Worm (Caenorhabditis elegans) whole organism, L4 larva: Measurements from ENCODE around the gene tes-1.
A peak's percentile ranks its signal among the peaks of the same experiment; 100 is the strongest.

Experiments
- D1046.2 ChIP-seq: fragments of 200-800 bp; sonication (Bioruptor generic); IDR thresholded peaks from 2 replicates; pipeline ENCODE4 v1.3.6; 2022; ENCODE audit warnings: missing genetic modification characterization, missing compliant biosample characterization
- F26F4.8 ChIP-seq: fragments of 200-800 bp; sonication (Bioruptor generic); conservative IDR thresholded peaks from 2 replicates; pipeline ENCODE4 v1.3.6; 2022; ENCODE audit warnings: missing genetic modification characterization, missing compliant biosample characterization
- F37D6.2 ChIP-seq: sonication (generic microtip); optimal IDR thresholded peaks from 2 replicates; lab custom pipeline; 2016; ENCODE audit warnings: mild to moderate bottlenecking, missing genetic modification characterization, missing compliant biosample characterization
- F49E8.2 ChIP-seq: sonication (generic microtip); optimal IDR thresholded peaks from 2 replicates; lab custom pipeline; 2016; ENCODE audit warnings: missing compliant biosample characterization, mild to moderate bottlenecking, missing genetic modification characterization, borderline replicate concordance
- R02D3.7 ChIP-seq: fragments of 150-350 bp; sonication (generic microtip); optimal IDR thresholded peaks from 3 replicates; lab custom pipeline; 2014; ENCODE audit warnings: missing biosample characterization, missing genetic modification characterization
- T26A8.4 ChIP-seq: fragments of 200-800 bp; sonication (Bioruptor generic); IDR thresholded peaks from 2 replicates; pipeline ENCODE4 v1.3.6; 2022; ENCODE audit warnings: missing genetic modification characterization, missing compliant biosample characterization
- Y75B8A.6 ChIP-seq: fragments of 200-800 bp; sonication (Bioruptor generic); IDR thresholded peaks from 2 replicates; pipeline ENCODE4 v1.3.6; 2022; ENCODE audit warnings: missing genetic modification reagents, missing genetic modification characterization, missing compliant biosample characterization
- ZK546.5 ChIP-seq, 2 experiments: sonication (generic microtip); optimal IDR thresholded peaks; 2 replicates each; lab custom pipeline; 2017; ENCODE audit warnings: missing biosample characterization in 2 of 2, missing genetic modification characterization in 2 of 2
- arid-1 ChIP-seq: fragments of 200-800 bp; sonication (Bioruptor generic); conservative IDR thresholded peaks from 2 replicates; pipeline ENCODE4 v1.3.6; 2022; ENCODE audit warnings: missing genetic modification reagents, missing genetic modification characterization, missing compliant biosample characterization
- ceh-20 ChIP-seq: fragments of 200-800 bp; sonication (Bioruptor generic); IDR thresholded peaks from 2 replicates; pipeline ENCODE4 v1.3.6; 2022; ENCODE audit warnings: missing genetic modification reagents, missing genetic modification characterization, missing compliant biosample characterization
- ceh-62 ChIP-seq: sonication (generic microtip); optimal IDR thresholded peaks from 2 replicates; lab custom pipeline; 2017; ENCODE audit warnings: missing biosample characterization, missing genetic modification characterization
- ceh-82 ChIP-seq: sonication (generic microtip); optimal IDR thresholded peaks from 2 replicates; lab custom pipeline; 2017; ENCODE audit warnings: missing biosample characterization, missing genetic modification characterization
- daf-12 ChIP-seq: fragments of 150-350 bp; optimal IDR thresholded peaks from 2 replicates; lab custom pipeline; 2014; ENCODE audit warnings: missing biosample characterization, missing genetic modification reagents, missing genetic modification characterization
- dmd-6 ChIP-seq: fragments of 200-800 bp; sonication (Bioruptor generic); IDR thresholded peaks from 2 replicates; pipeline ENCODE4 v1.3.6; 2022; ENCODE audit warnings: missing genetic modification reagents, missing genetic modification characterization, missing compliant biosample characterization
- dmd-8 ChIP-seq: fragments of 200-800 bp; sonication (Bioruptor generic); IDR thresholded peaks from 2 replicates; pipeline ENCODE4 v1.3.6; 2022; ENCODE audit warnings: missing genetic modification characterization, missing compliant biosample characterization
- dpl-1 ChIP-seq: fragments of 150-350 bp; optimal IDR thresholded peaks from 2 replicates; lab custom pipeline; 2014; ENCODE audit warnings: missing biosample characterization, missing genetic modification reagents, missing genetic modification characterization
- dve-1 ChIP-seq: sonication (generic microtip); optimal IDR thresholded peaks from 2 replicates; lab custom pipeline; 2017; ENCODE audit warnings: antibody characterized with exemption, mild to moderate bottlenecking, missing genetic modification characterization, missing compliant biosample characterization; ENCODE audit not compliant: insufficient read depth
- gei-8 ChIP-seq: fragments of 200-800 bp; sonication (Bioruptor generic); optimal IDR thresholded peaks from 2 replicates; lab custom pipeline; 2018; ENCODE audit warnings: mild to moderate bottlenecking, missing genetic modification characterization, missing compliant biosample characterization
- hlh-30 ChIP-seq: sonication (generic microtip); optimal IDR thresholded peaks from 2 replicates; lab custom pipeline; 2017; ENCODE audit warnings: antibody characterized with exemption, mild to moderate bottlenecking, missing genetic modification characterization, missing compliant biosample characterization; ENCODE audit not compliant: insufficient read depth
- lim-7 ChIP-seq: fragments of 200-800 bp; sonication (Bioruptor generic); IDR thresholded peaks from 2 replicates; pipeline ENCODE4 v1.3.6; 2022; ENCODE audit warnings: missing genetic modification characterization, missing compliant biosample characterization
- lin-1 ChIP-seq: fragments of 200-800 bp; sonication (Bioruptor generic); IDR thresholded peaks from 2 replicates; pipeline ENCODE4 v1.3.6; 2022; ENCODE audit warnings: missing genetic modification reagents, missing genetic modification characterization, missing compliant biosample characterization
- lin-15B ChIP-seq: fragments of 150-350 bp; sonication (generic microtip); optimal IDR thresholded peaks from 3 replicates; lab custom pipeline; 2014; ENCODE audit warnings: missing biosample characterization, missing genetic modification characterization
- lin-29 ChIP-seq: fragments of 200-800 bp; sonication (Bioruptor generic); IDR thresholded peaks from 2 replicates; pipeline ENCODE4 v1.3.6; 2022; ENCODE audit warnings: missing genetic modification reagents, missing genetic modification characterization, missing compliant biosample characterization
- lir-3 ChIP-seq: sonication (generic microtip); optimal IDR thresholded peaks from 2 replicates; lab custom pipeline; 2016; ENCODE audit warnings: mild to moderate bottlenecking, missing genetic modification characterization, missing compliant biosample characterization
- madf-9 ChIP-seq: fragments of 200-800 bp; sonication (Bioruptor generic); conservative IDR thresholded peaks from 2 replicates; pipeline ENCODE4 v1.3.6; 2022; ENCODE audit warnings: missing genetic modification reagents, missing genetic modification characterization, missing compliant biosample characterization
- mxl-3 ChIP-seq: fragments of 200-800 bp; sonication (Bioruptor generic); optimal IDR thresholded peaks from 2 replicates; lab custom pipeline; 2018; ENCODE audit warnings: mild to moderate bottlenecking, missing genetic modification characterization, missing compliant biosample characterization
- nhr-102 ChIP-seq: sonication (generic microtip); optimal IDR thresholded peaks from 2 replicates; lab custom pipeline; 2016; ENCODE audit warnings: mild to moderate bottlenecking, missing genetic modification characterization, moderate library complexity, missing compliant biosample characterization
- nhr-237 ChIP-seq: sonication (generic microtip); optimal IDR thresholded peaks from 2 replicates; lab custom pipeline; 2017; ENCODE audit warnings: missing biosample characterization, missing genetic modification characterization
- nhr-28 ChIP-seq: fragments of 150-350 bp; optimal IDR thresholded peaks from 2 replicates; lab custom pipeline; 2014; ENCODE audit warnings: missing biosample characterization, missing genetic modification characterization
- nhr-42 ChIP-seq: fragments of 200-800 bp; sonication (Bioruptor generic); IDR thresholded peaks from 2 replicates; pipeline ENCODE4 v1.3.6; 2022; ENCODE audit warnings: missing genetic modification characterization, missing compliant biosample characterization
- nhr-6 ChIP-seq: fragments of 150-350 bp; optimal IDR thresholded peaks from 2 replicates; lab custom pipeline; 2014; ENCODE audit warnings: missing biosample characterization, missing genetic modification characterization
- nhr-76 ChIP-seq: fragments of 150-350 bp; optimal IDR thresholded peaks from 2 replicates; lab custom pipeline; 2014; ENCODE audit warnings: missing biosample characterization, missing genetic modification characterization
- nhr-77 ChIP-seq: fragments of 150-350 bp; optimal IDR thresholded peaks from 2 replicates; lab custom pipeline; 2014; ENCODE audit warnings: missing biosample characterization, missing genetic modification characterization
- php-3 ChIP-seq: fragments of 200-800 bp; sonication (Bioruptor generic); IDR thresholded peaks from 2 replicates; pipeline ENCODE4 v1.3.6; 2022; ENCODE audit warnings: missing genetic modification reagents, missing genetic modification characterization, missing compliant biosample characterization
- pqm-1 ChIP-seq: sonication (generic microtip); optimal IDR thresholded peaks from 2 replicates; lab custom pipeline; 2017; ENCODE audit warnings: missing biosample characterization, missing genetic modification characterization
- snpc-1.2 ChIP-seq: fragments of 200-800 bp; sonication (Bioruptor generic); IDR thresholded peaks from 2 replicates; pipeline ENCODE4 v1.3.6; 2022; ENCODE audit warnings: missing genetic modification reagents, missing genetic modification characterization, missing compliant biosample characterization
- spr-1 ChIP-seq: sonication (generic microtip); optimal IDR thresholded peaks from 2 replicates; lab custom pipeline; 2016; ENCODE audit warnings: mild to moderate bottlenecking, missing genetic modification characterization, missing compliant biosample characterization
- unc-62 ChIP-seq, 3 experiments: fragments of 150-350 bp in 1 of 3; sonication (generic microtip); optimal IDR thresholded peaks in 2 of 3; peaks in 1 of 3; 1 replicate in 1 of 3; 2 replicates in 2 of 3; lab custom pipeline; 2014 to 2017; ENCODE audit warnings: missing biosample characterization in 3 of 3, missing genetic modification characterization in 3 of 3, missing genetic modification reagents in 3 of 3, missing genotype in 1 of 3
- zip-2 ChIP-seq: fragments of 150-350 bp; optimal IDR thresholded peaks from 2 replicates; lab custom pipeline; 2014; ENCODE audit warnings: missing biosample characterization, missing genetic modification characterization
- ztf-7 ChIP-seq: fragments of 150-350 bp; optimal IDR thresholded peaks from 2 replicates; lab custom pipeline; 2014; ENCODE audit warnings: missing biosample characterization, missing genetic modification characterization

tes-1 gene

ce11 chrIV:7497205-7497604, 46.0 kb upstream of the tes-1 start (continued):
- TF ChIP-seq F26F4.8 (GFP tag; lab: Robert Waterston, UW) (no peak), ceh-62 (tag; lab: Kevin White, UChicago) (no peak), R02D3.7 (no peak), gei-8 (no peak), lin-29 (no peak), daf-12 (tag; lab: Kevin White, UChicago) (no peak), ztf-7 (tag; lab: Kevin White, UChicago) (no peak), lin-1 (GFP tag; lab: Robert Waterston, UW) (no peak), mxl-3 (GFP tag; lab: Kevin White, UChicago) (peak; percentile 56), hlh-30 (tag; lab: Kevin White, UChicago) (peak; percentile 10), nhr-102 (tag; lab: Kevin White, UChicago) (no peak), snpc-1.2 (GFP tag; lab: Robert Waterston, UW) (no peak), F37D6.2 (tag; lab: Kevin White, UChicago) (no peak), zip-2 (tag; lab: Kevin White, UChicago) (no peak), nhr-42 (GFP tag; lab: Robert Waterston, UW) (no peak), D1046.2 (GFP tag; lab: Robert Waterston, UW) (no peak), unc-62 (GFP tag; optimal IDR thresholded peaks at IDR 0.05 in 1 of 2; lab: Kevin White, UChicago) (peak in 1 of 2 experiments; percentile 6), unc-62 (tag; optimal IDR thresholded peaks at IDR 0.05; lab: Kevin White, UChicago) (no peak), lim-7 (GFP tag; lab: Robert Waterston, UW) (no peak), ceh-20 (GFP tag; lab: Robert Waterston, UW) (no peak), php-3 (0 out of 2 replicates have a peak, but pooled peaks have one; percentile 38), madf-9 (no peak), nhr-77 (tag; lab: Kevin White, UChicago) (peak; percentile 41), dve-1 (tag; lab: Kevin White, UChicago) (no peak), nhr-6 (tag; lab: Kevin White, UChicago) (no peak), nhr-76 (tag; lab: Kevin White, UChicago) (no peak), spr-1 (no peak), dmd-8 (no peak), nhr-28 (tag; lab: Kevin White, UChicago) (peak; percentile 83), Y75B8A.6 (no peak), nhr-237 (no peak), dmd-6 (GFP tag; lab: Robert Waterston, UW) (peak; percentile 83)

ce11 chrIV:7491464-7491863, 40.2 kb upstream of the tes-1 start, which contains the start of gene F55G1.1:
Gene F55G1.1, plus strand, starts transcription at chrIV:7491764.
- TF ChIP-seq ZK546.5 (tag; optimal IDR thresholded peaks at IDR 0.05; lab: Kevin White, UChicago) (no peak), unc-62 (GFP tag; optimal IDR thresholded peaks at IDR 0.05 in 1 of 2; lab: Kevin White, UChicago) (peak in 1 of 2 experiments; percentile 79), unc-62 (tag; optimal IDR thresholded peaks at IDR 0.05; lab: Kevin White, UChicago) (no peak), dpl-1 (GFP tag; lab: Kevin White, UChicago) (no peak)

DNA sequence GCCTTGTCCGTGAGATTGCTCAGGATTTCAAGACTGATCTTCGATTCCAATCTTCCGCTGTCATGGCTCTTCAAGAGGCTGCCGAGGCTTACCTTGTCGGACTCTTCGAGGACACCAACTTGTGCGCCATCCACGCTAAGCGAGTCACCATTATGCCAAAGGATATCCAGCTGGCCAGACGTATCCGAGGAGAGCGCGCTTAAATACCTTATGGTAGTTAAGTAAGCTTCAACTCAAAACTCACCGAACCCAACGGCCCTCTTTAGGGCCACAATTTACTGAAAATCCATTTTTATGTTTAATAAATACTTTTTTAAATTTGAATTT, 37.2 kb upstream of the tes-1 start:
- TF ChIP-seq T26A8.4, result no peak
- TF ChIP-seq ceh-82 (tag; lab: Kevin White, UChicago), result no peak
- no peak for TF ChIP-seq lir-3
- TF ChIP-seq lin-15B (tag; lab: Kevin White, UChicago), result no peak
- no peak for TF ChIP-seq nhr-42 (GFP tag; lab: Robert Waterston, UW)
- 0 out of 2 replicates have a peak, but pooled peaks have one; percentile 77 for TF ChIP-seq snpc-1.2 (GFP tag; lab: Robert Waterston, UW)
- TF ChIP-seq F49E8.2 (tag; lab: Kevin White, UChicago), result peak; percentile 58
- no peak for TF ChIP-seq spr-1
- no peak for TF ChIP-seq pqm-1
- TF ChIP-seq arid-1 (GFP tag; lab: Robert Waterston, UW), result peak; percentile 56; the same call in 1 of the 2 replicates
- TF ChIP-seq F26F4.8 (GFP tag; lab: Robert Waterston, UW), result 0 out of 2 replicates have a peak, but pooled peaks have one; percentile 27
- 0 out of 2 replicates have a peak, but pooled peaks have one; percentile 57 for TF ChIP-seq lim-7 (GFP tag; lab: Robert Waterston, UW)
- peak; percentile 40 for TF ChIP-seq gei-8
- peak; percentile 70; the same call in 1 of the 2 replicates for TF ChIP-seq D1046.2 (GFP tag; lab: Robert Waterston, UW)
